Worm (Caenorhabditis elegans): ENCODE results near the gene AC7.3.
"Not testable (repeated sequence)": the region's sequence is repeated elsewhere in the genome, so short reads cannot be mapped to it uniquely, and the experiment has no call there.

AC7.3 gene

DNA sequence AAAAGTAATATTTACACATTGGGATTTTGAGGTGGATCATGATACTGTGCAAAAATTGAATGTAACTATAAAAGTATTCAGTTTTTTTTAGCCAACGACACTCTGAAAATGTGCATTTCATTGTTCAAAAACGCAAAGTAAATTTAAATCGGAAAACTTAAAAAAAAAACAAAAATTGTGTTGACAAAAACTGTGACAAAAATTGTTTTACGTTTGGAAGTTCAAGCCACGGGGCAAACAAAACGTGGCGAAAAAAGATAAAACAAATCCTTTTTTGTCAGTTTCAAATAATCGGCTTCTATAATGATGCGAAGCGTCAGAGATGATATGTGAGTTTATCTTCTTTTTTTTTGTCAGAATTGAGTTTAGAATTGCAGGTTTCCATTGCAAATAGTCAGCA, at the start of gene AC7.3:
TSS of gene AC7.3 (plus strand) at position 301 of the 400 bp plus-strand sequence.
- TF ChIP-seq scrt-1 (GFP tag; IDR thresholded peaks at IDR 0.05) (no peak), tbx-11 (GFP tag; IDR thresholded peaks at IDR 0.05) (no peak), ama-1 (optimal IDR thresholded peaks at IDR 0.05) (no peak)

DNA sequence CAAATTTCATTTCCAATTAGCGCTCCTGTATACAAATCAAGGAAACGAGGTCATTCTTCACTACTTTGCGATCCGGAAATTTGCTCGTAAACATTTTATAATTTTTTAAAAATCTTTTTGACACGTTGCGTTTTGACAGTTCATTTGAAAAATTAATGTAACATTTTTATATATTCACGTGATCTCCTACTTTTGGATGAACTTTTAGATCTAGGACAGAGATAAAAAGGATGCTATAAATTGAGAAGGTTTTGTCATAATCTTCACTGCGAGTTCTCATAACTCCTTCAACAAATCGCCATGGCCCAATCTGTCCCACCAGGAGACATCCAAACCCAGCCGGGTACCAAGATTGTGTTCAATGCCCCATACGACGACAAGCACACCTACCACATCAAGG, 49.4 kb upstream of the AC7.3 start, which contains the start of gene msp-57:
TSS of gene msp-57 (plus strand) at position 301 of the 400 bp plus-strand sequence.
- not testable (repeated sequence) for TF ChIP-seq hmg-4 (GFP tag; optimal IDR thresholded peaks at IDR 0.05); pes-1 (GFP tag; IDR thresholded peaks at IDR 0.05); ama-1 (optimal IDR thresholded peaks at IDR 0.05)

DNA sequence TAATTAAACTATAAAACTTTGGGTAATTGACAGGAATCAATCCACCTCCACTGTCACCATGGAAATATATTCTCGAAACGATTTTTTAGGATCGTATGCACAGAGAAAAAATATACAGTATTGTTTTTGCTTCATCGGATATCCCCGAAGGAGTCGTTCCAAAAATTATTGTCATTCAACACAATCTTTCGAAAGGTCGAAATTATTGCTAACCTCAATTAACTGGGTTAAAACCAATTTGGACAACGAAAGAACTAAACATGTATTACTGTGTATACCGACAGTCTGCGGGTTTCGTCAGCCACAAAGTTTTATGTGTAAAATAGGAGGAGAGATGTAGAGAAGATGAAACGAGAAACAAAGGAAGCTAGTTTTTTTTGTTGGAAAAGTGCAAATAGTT, 48.3 kb upstream of the AC7.3 start:
- no peak for TF ChIP-seq tbx-11 (GFP tag; IDR thresholded peaks at IDR 0.05)
- TF ChIP-seq pes-1 (GFP tag; IDR thresholded peaks at IDR 0.05): no peak
- no peak for TF ChIP-seq ceh-13 (GFP tag; optimal IDR thresholded peaks at IDR 0.05)
- no peak for TF ChIP-seq B0310.2 (tag; optimal IDR thresholded peaks at IDR 0.05)
- TF ChIP-seq ama-1 (optimal IDR thresholded peaks at IDR 0.05): no peak
- no peak for TF ChIP-seq tra-4 (tag; optimal IDR thresholded peaks at IDR 0.05)

DNA sequence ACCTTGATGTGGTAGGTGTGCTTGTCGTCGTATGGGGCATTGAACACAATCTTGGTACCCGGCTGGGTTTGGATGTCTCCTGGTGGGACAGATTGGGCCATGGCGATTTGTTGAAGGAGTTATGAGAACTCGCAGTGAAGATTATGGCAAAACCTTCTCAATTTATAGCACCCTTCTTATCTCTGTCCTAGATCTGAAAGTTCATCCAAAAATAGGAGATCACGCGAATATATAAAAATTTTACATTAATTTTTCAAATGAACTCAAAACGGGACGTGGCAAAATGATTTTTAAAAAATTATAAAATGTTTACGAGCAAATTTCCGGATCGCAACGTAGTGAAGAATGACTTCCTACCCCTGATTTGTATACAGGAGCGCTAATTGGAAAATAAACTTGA, 46.7 kb upstream of the AC7.3 start, which contains the start of gene msp-53:
TSS of gene msp-53 (minus strand) at position 101 of the 400 bp plus-strand sequence.
- not testable (repeated sequence) for TF ChIP-seq ama-1 (optimal IDR thresholded peaks at IDR 0.05); tbx-37 (GFP tag; conservative IDR thresholded peaks at IDR 0.05); sea-1 (GFP tag; conservative IDR thresholded peaks at IDR 0.05)

DNA sequence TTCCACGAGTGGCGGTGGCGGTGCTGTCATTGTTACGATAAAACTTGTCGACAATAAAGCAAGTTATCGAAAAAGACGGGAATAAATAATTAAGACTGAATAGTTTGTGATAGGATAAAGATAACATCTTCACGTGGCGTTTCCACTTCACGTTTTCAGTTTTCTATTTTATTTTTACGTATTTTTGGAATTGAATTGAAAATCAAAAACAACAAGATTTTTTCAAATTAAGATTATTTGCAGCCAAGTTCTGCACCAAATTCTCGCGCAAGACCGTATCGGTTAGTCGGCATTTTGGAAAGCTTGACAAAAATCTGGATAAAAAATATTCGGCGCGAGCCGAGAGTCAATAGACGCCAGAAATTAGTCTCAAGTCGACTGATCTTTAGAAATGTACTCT, 44.7 kb upstream of the AC7.3 start, which contains the start of gene ttbk-2.2:
TSS of gene ttbk-2.2 (minus strand) at position 101 of the 400 bp plus-strand sequence.
- not testable (repeated sequence) for TF ChIP-seq tra-4 (tag; optimal IDR thresholded peaks at IDR 0.05); scrt-1 (GFP tag; IDR thresholded peaks at IDR 0.05); ceh-36 (tag; optimal IDR thresholded peaks at IDR 0.05)

DNA sequence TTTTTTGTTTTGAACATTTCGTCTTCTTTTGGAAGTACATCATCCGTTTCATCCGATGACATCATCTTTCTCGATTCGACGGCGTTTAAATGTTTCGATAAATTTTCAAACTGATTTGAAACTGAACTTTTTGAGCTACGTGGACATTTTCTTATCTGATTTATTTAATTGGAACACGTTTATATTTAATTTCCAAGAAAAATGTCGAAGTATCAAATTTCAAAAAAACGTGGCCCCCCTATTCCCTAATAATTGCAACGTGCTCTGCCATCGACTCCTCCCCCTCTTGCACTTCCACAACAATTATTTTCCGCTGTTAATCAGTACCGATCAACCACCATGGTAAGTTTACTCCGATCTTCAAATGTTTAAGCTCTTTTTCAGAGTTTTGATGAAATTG, 43.1 kb upstream of the AC7.3 start, which contains the start of the genes R13H9.6 and rmd-6:
TSS of gene R13H9.6 (minus strand) at position 101 of the 400 bp plus-strand sequence.
TSS of gene rmd-6 (plus strand) at position 305 of the 400 bp plus-strand sequence.
- TF ChIP-seq ets-7 (tag; optimal IDR thresholded peaks at IDR 0.05); ceh-13 (GFP tag; optimal IDR thresholded peaks at IDR 0.05); sea-1 (GFP tag; conservative IDR thresholded peaks at IDR 0.05): not testable (repeated sequence)

DNA sequence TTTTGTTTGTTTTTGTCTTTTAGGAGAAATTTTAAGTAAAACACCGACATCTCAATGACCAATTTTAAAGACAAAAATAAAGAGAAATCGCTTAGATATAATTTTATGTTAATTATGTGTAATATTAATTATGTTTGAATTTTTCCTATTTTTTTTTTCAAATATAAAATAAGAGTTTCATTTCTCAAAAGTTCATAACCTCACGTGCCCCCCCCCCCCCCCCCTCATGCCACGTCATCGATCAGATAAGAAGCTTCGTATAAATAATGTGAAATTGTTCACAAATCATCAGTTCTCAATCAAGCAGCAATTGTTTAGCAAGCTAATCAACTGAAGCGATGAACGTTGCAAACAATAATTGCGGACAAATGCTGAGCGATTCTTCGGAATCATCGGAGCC, 41.0 kb upstream of the AC7.3 start, which contains the start of gene C02B10.6:
TSS of gene C02B10.6 (plus strand) at position 301 of the 400 bp plus-strand sequence.
- not testable (repeated sequence) for TF ChIP-seq F13C5.2 (tag; optimal IDR thresholded peaks at IDR 0.05); tbx-11 (GFP tag; IDR thresholded peaks at IDR 0.05); pes-1 (GFP tag; IDR thresholded peaks at IDR 0.05)

DNA sequence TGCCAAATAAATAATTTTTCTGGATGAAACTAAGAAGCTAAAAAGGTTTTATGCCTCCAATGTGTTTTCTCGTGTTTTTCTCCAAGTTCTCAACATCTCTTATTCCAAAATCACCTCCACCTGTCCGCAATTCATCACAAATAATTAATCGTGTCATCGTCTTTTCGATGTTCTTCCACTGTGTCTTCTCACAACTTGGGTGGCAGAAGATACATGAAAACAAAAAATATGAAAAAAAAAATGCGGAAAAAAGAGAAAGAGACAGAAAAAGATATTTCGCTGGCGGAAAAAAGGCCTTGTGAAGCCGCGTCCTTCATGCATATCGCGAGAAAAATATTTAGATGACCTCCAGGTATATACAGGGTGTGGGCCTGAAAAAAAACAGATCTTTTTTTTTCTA, 37.8 kb upstream of the AC7.3 start:
- no peak for TF ChIP-seq sea-1 (GFP tag; conservative IDR thresholded peaks at IDR 0.05)
- TF ChIP-seq ets-7 (tag; optimal IDR thresholded peaks at IDR 0.05): no peak
- TF ChIP-seq tbx-37 (GFP tag; conservative IDR thresholded peaks at IDR 0.05): no peak
- TF ChIP-seq B0310.2 (tag; optimal IDR thresholded peaks at IDR 0.05): no peak
- TF ChIP-seq pes-1 (GFP tag; IDR thresholded peaks at IDR 0.05): no peak
- TF ChIP-seq ceh-13 (GFP tag; optimal IDR thresholded peaks at IDR 0.05): no peak
- TF ChIP-seq tra-4 (tag; optimal IDR thresholded peaks at IDR 0.05): no peak
- no peak for TF ChIP-seq ceh-36 (tag; optimal IDR thresholded peaks at IDR 0.05)
- no peak for TF ChIP-seq ama-1 (optimal IDR thresholded peaks at IDR 0.05)
- TF ChIP-seq flt-1 (GFP tag; IDR thresholded peaks at IDR 0.05): no peak
- TF ChIP-seq hnd-1 (tag; optimal IDR thresholded peaks at IDR 0.05): no peak
- TF ChIP-seq hmg-4 (GFP tag; optimal IDR thresholded peaks at IDR 0.05): no peak
- no peak for TF ChIP-seq tbx-11 (GFP tag; IDR thresholded peaks at IDR 0.05)
- no peak for TF ChIP-seq scrt-1 (GFP tag; IDR thresholded peaks at IDR 0.05)
- no peak for TF ChIP-seq aly-1 (tag; optimal IDR thresholded peaks at IDR 0.05)
- no peak for TF ChIP-seq hmbx-1 (tag; optimal IDR thresholded peaks at IDR 0.05)
- TF ChIP-seq F13C5.2 (tag; optimal IDR thresholded peaks at IDR 0.05): no peak

DNA sequence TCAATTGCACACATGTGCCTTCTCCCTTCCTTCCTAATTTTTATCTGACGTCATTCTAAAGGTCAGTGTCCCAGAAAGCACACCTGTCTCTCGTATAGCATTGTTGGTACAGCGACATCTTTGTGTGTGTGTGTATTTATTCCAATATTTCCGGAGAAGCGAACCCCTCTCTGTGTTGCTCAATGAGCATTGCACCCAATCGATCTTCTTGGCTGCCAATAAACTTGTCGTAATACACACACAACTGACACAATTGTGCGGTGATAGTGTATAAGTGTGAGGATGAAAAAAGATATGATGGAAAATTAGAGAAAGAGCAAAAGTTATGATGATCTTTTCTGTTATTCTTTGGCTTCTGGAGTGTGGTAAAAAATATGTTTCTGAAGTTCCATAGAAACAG, 35.0 kb upstream of the AC7.3 start:
- TF ChIP-seq hnd-1 (tag; optimal IDR thresholded peaks at IDR 0.05) (no peak), ets-7 (tag; optimal IDR thresholded peaks at IDR 0.05) (no peak), ama-1 (optimal IDR thresholded peaks at IDR 0.05) (no peak), flt-1 (GFP tag; IDR thresholded peaks at IDR 0.05) (no peak)

DNA sequence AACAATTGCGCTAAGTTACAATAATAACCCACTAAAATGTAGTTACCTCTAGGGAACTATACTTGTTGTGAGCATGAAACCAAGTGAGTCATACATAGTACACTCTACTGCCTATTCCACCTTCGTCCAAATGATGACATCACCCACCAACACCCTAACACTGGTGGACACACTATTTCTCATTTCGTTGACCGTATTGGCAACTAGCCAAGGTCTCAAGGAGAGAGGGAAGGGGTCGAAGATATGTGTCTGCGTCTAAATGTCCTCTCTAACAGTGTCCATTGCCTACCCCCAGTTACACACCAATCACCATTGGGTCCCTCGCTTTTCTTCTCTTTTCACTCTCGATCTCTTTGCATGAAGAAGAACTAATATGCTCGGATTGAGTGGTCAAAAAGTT, 33.7 kb upstream of the AC7.3 start:
- TF ChIP-seq tra-4 (tag; optimal IDR thresholded peaks at IDR 0.05): no peak
- no peak for TF ChIP-seq ama-1 (optimal IDR thresholded peaks at IDR 0.05)
- TF ChIP-seq flt-1 (GFP tag; IDR thresholded peaks at IDR 0.05): 0 out of 2 replicates have a peak, but pooled peaks have one; percentile 16
- TF ChIP-seq hmg-4 (GFP tag; optimal IDR thresholded peaks at IDR 0.05): peak; percentile 81
